Worm (Caenorhabditis elegans) whole organism, L4/young adult: ENCODE results near the gene R11F4.1.

ENCODE experiments used
- dao-5 ChIP-seq: sonication (generic microtip); optimal IDR thresholded peaks from 2 replicates; lab custom pipeline; 2016; ENCODE audit warnings: missing genotype, missing genetic modification characterization, moderate library complexity, missing compliant biosample characterization
- him-1 ChIP-seq: sonication (generic microtip); optimal IDR thresholded peaks from 2 replicates; lab custom pipeline; 2016; ENCODE audit warnings: missing genotype, missing genetic modification reagents, missing genetic modification characterization, missing compliant biosample characterization

ce11 chrII:4107196-4107595 is 15.5 kb downstream of the R11F4.1 start:
- TF ChIP-seq him-1 (no peak), dao-5 (tag; lab: Kevin White, UChicago) (no peak)
